Worm (Caenorhabditis elegans) whole organism, midembryonic: ENCODE results near the gene Y54G2A.44.
"Not testable (repeated sequence)": the region's sequence is repeated elsewhere in the genome, so short reads cannot be mapped to it uniquely, and the experiment has no call there.

Experiments used
- T22C8.4 ChIP-seq: fragments of 200-800 bp; sonication (Bioruptor generic); IDR thresholded peaks from 2 replicates; pipeline ENCODE4 v1.3.6; 2022; ENCODE audit warnings: missing genetic modification characterization, missing compliant biosample characterization
- klf-2 ChIP-seq: fragments of 200-800 bp; sonication (Bioruptor generic); conservative IDR thresholded peaks from 2 replicates; pipeline ENCODE4 v1.3.6; 2022; ENCODE audit warnings: missing genetic modification reagents, missing genetic modification characterization, missing compliant biosample characterization
- ref-1 ChIP-seq: fragments of 200-800 bp; sonication (Bioruptor generic); conservative IDR thresholded peaks from 2 replicates; pipeline ENCODE4 v1.3.6; 2022; ENCODE audit warnings: missing genetic modification reagents, missing genetic modification characterization, missing compliant biosample characterization

DNA sequence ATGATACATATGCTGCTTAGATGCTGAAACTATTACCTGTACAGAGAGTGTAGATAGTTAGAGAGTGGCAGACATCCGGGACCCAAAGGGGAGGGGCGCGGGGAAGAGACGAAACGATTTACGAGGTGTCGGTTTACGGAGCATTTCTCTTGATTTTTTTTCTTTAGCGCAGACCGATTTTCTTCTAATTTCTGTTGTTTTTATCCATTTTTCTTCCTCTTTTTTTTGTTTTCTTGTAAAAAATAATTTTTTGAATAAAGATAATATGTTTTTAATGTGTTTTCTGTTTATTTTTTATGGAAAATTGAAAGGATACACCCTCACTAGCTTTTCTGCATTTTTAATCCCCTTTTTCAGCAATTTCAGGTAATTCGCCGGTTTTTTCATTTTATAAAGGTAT is 23.8 kb upstream of the Y54G2A.44 start, which contains the start of gene Y54G2A.72:
- TF ChIP-seq ref-1; T22C8.4 (GFP tag; lab: Robert Waterston, UW); klf-2 (GFP tag; lab: Robert Waterston, UW): not testable (repeated sequence)
